Worm (Caenorhabditis elegans): ENCODE data around the gene K07E3.9.

Gene K07E3.9

DNA sequence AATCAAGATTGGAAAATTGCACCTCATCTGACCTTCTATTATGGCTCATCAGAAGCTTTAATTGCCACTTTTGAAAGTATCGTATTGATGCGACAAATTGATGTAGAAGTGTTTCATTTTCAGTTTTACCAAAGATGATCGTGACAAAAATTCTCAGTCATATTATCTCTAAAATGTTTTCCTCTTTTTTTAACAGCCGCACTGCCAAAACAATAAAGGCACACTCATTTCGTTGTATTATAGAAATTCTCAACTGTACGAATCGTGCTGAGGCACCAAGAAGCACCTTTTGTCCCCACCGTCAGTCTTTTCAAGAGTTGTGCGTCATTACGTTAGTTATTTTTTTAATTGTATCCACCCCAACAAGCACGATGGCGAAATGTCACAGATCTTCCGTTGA lies at the start of gene K07E3.9:
Gene K07E3.9, plus strand, starts transcription at position 301 of the 400 bp plus-strand sequence.
- no peak for TF ChIP-seq mes-4 (tag; optimal IDR thresholded peaks at IDR 0.05)
- TF ChIP-seq unc-62 (GFP tag; optimal IDR thresholded peaks at IDR 0.05): no peak
- TF ChIP-seq aptf-2 (GFP tag; conservative IDR thresholded peaks at IDR 0.05): no peak
- TF ChIP-seq egl-44 (GFP tag; IDR thresholded peaks at IDR 0.05): no peak
- TF ChIP-seq efl-1 (GFP tag; optimal IDR thresholded peaks at IDR 0.05): no peak
- no peak for TF ChIP-seq tbp1 (GFP tag; optimal IDR thresholded peaks at IDR 0.05)
- TF ChIP-seq ccch-3 (GFP tag; optimal IDR thresholded peaks at IDR 0.05): no peak
- no peak for TF ChIP-seq lir-1 (GFP tag; conservative IDR thresholded peaks at IDR 0.05)
- no peak for TF ChIP-seq ztf-3 (GFP tag; optimal IDR thresholded peaks at IDR 0.05)
- no peak for TF ChIP-seq madf-6 (GFP tag; IDR thresholded peaks at IDR 0.05)
- TF ChIP-seq athp-1 (tag; optimal IDR thresholded peaks at IDR 0.05): no peak
- TF ChIP-seq dpl-1 (GFP tag; optimal IDR thresholded peaks at IDR 0.05): no peak
- TF ChIP-seq F57A8.1 (GFP tag; optimal IDR thresholded peaks at IDR 0.05): no peak
- no peak for TF ChIP-seq him-1 (tag; optimal IDR thresholded peaks at IDR 0.05)
- TF ChIP-seq C06A6.2 (GFP tag; conservative IDR thresholded peaks at IDR 0.05): no peak
- TF ChIP-seq ztf-6 (GFP tag; IDR thresholded peaks at IDR 0.05): no peak
- TF ChIP-seq Y56A3A.18 (GFP tag; IDR thresholded peaks at IDR 0.05): no peak
- no peak for TF ChIP-seq nhr-27 (tag; optimal IDR thresholded peaks at IDR 0.05)
- TF ChIP-seq lag-1 (GFP tag; IDR thresholded peaks at IDR 0.05): no peak

DNA sequence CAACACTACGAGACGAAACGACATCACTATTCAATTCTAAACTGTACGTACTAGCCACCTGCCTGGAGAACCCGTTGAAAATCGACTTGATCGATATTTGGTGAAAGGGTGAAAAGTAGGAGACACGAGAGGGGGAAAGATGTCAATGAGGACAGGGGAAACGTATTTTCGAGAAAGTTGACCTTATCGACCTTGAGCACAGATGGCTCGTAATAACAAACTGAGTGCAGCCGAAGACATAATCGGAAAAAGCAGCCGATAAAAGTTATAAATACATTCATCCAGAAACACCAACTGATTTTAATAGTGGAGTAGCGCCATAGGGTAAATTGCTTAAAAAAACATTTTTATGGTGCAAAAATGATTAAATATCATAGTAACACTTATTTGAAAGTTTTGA lies 48.0 kb upstream of the K07E3.9 start:
- TF ChIP-seq sea-2 (GFP tag; IDR thresholded peaks at IDR 0.05): no peak
- no peak for TF ChIP-seq nfya-2 (GFP tag; IDR thresholded peaks at IDR 0.05)
- no peak for TF ChIP-seq lin-54 (GFP tag; optimal IDR thresholded peaks at IDR 0.05)
- TF ChIP-seq F49E8.2 (tag; optimal IDR thresholded peaks at IDR 0.05; ENCODE audit: insufficient read depth): no peak
- TF ChIP-seq somi-1 (GFP tag; optimal IDR thresholded peaks at IDR 0.05): no peak
- no peak for TF ChIP-seq hmg-1.2 (GFP tag; IDR thresholded peaks at IDR 0.05)
- TF ChIP-seq cebp-1 (GFP tag; IDR thresholded peaks at IDR 0.05): no peak
- no peak for TF ChIP-seq cebp-1 (tag; optimal IDR thresholded peaks at IDR 0.05)
- no peak for TF ChIP-seq lir-1 (GFP tag; conservative IDR thresholded peaks at IDR 0.05)
- no peak for TF ChIP-seq Y53G8AR.9 (GFP tag; conservative IDR thresholded peaks at IDR 0.05)
- no peak for TF ChIP-seq athp-1 (tag; optimal IDR thresholded peaks at IDR 0.05)
- no peak for TF ChIP-seq Y53F4B.3 (GFP tag; IDR thresholded peaks at IDR 0.05)
- no peak for TF ChIP-seq atf-7 (tag; optimal IDR thresholded peaks at IDR 0.05)
- TF ChIP-seq ccch-3 (GFP tag; optimal IDR thresholded peaks at IDR 0.05): no peak
- TF ChIP-seq sptf-2 (GFP tag; optimal IDR thresholded peaks at IDR 0.05): no peak
- TF ChIP-seq ztf-6 (GFP tag; IDR thresholded peaks at IDR 0.05): no peak
- no peak for TF ChIP-seq Y67H2A.10 (GFP tag; conservative IDR thresholded peaks at IDR 0.05)

DNA sequence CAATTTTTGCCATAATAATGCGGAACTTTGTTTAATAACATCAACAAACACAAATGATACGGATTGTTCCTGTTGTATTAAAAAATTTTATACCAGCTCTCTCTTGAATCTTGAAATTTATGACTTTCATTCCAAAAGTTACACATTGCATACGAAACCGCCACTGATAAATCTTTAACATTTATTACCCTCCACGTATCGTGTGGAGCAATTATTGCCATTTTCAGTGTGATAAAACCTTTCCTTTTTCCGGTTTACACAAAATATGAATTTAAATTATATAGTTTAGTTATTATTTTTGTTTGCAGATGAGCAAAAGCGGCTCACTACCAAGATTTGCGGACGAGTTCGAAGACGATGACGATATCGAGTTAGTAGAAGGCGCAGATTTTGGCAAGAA lies 47.2 kb upstream of the K07E3.9 start, which contains the start of gene C18A11.3:
Gene C18A11.3, plus strand, starts transcription at position 301 of the 400 bp plus-strand sequence.
- no peak for TF ChIP-seq egl-44 (GFP tag; IDR thresholded peaks at IDR 0.05)
- no peak for TF ChIP-seq akir-1 (GFP tag; optimal IDR thresholded peaks at IDR 0.05)
- TF ChIP-seq rpc-1 (optimal IDR thresholded peaks at IDR 0.05): no peak
- TF ChIP-seq rpc-1 (tag; optimal IDR thresholded peaks at IDR 0.05): no peak
- no peak for TF ChIP-seq attf-5 (GFP tag; optimal IDR thresholded peaks at IDR 0.05)
- no peak for TF ChIP-seq mxl-1 (tag; optimal IDR thresholded peaks at IDR 0.05)
- TF ChIP-seq dox-1 (GFP tag; IDR thresholded peaks at IDR 0.05): no peak
- no peak for TF ChIP-seq B0261.1 (tag; optimal IDR thresholded peaks at IDR 0.05)
- TF ChIP-seq hrde-1 (tag; optimal IDR thresholded peaks at IDR 0.05; ENCODE audit: borderline replicate concordance): no peak
- TF ChIP-seq egl-18 (GFP tag; IDR thresholded peaks at IDR 0.05): no peak
- no peak for TF ChIP-seq repo-1 (tag; optimal IDR thresholded peaks at IDR 0.05)
- TF ChIP-seq xnd-1 (tag; optimal IDR thresholded peaks at IDR 0.05): no peak
- TF ChIP-seq ztf-3 (GFP tag; optimal IDR thresholded peaks at IDR 0.05): no peak
- no peak for TF ChIP-seq mel-28 (tag; optimal IDR thresholded peaks at IDR 0.05; ENCODE audit: borderline replicate concordance)
- no peak for TF ChIP-seq hmg-20 (GFP tag; IDR thresholded peaks at IDR 0.05)

All from whole organism, young adult.